Worm (Caenorhabditis elegans) whole organism, L4/young adult: ENCODE data around the gene Y38C1AA.7.

Source experiments
- W03F9.2 ChIP-seq: fragments of 150-350 bp; optimal IDR thresholded peaks from 2 replicates; lab custom pipeline; 2014; ENCODE audit warnings: missing biosample characterization, missing genetic modification characterization
- dao-5 ChIP-seq: sonication (generic microtip); optimal IDR thresholded peaks from 2 replicates; lab custom pipeline; 2016; ENCODE audit warnings: missing genotype, missing genetic modification characterization, moderate library complexity, missing compliant biosample characterization
- him-1 ChIP-seq: sonication (generic microtip); optimal IDR thresholded peaks from 2 replicates; lab custom pipeline; 2016; ENCODE audit warnings: missing genotype, missing genetic modification reagents, missing genetic modification characterization, missing compliant biosample characterization

Y38C1AA.7 gene

ce11 chrIV:143807-144371, 14.9 kb upstream of the Y38C1AA.7 start:
- TF ChIP-seq dao-5 (tag; lab: Kevin White, UChicago) (peak; percentile 39), W03F9.2 (no peak), him-1 (peak; percentile 54)

- TF ChIP-seq him-1: no peak
- TF ChIP-seq dao-5 (tag; lab: Kevin White, UChicago): no peak
- TF ChIP-seq W03F9.2: no peak
Measured at ce11 chrIV:147819-148218, 10.9 kb upstream of the Y38C1AA.7 start, which contains the start of gene col-99. TSS of gene col-99 (minus strand) at chrIV:147919.

- TF ChIP-seq W03F9.2: no peak
- TF ChIP-seq him-1: no peak
- no peak for TF ChIP-seq dao-5 (tag; lab: Kevin White, UChicago)
Measured at ce11 chrIV:148756-149155, 10.0 kb upstream of the Y38C1AA.7 start.

- TF ChIP-seq him-1: no peak
- no peak for TF ChIP-seq dao-5 (tag; lab: Kevin White, UChicago)
- TF ChIP-seq W03F9.2: no peak
Measured at ce11 chrIV:149794-150193, 9.0 kb upstream of the Y38C1AA.7 start.

ce11 chrIV:157809-158208, 953 bp upstream of the Y38C1AA.7 start, which contains the start of gene gegf-1:
TSS of gene gegf-1 (minus strand) at chrIV:157909.
- TF ChIP-seq him-1 (no peak), W03F9.2 (no peak), dao-5 (tag; lab: Kevin White, UChicago) (no peak)

- TF ChIP-seq him-1 (no peak), dao-5 (tag; lab: Kevin White, UChicago) (no peak), W03F9.2 (no peak)
Measured at ce11 chrIV:159864-160263, 1.1 kb downstream of the Y38C1AA.7 start, which contains the start of gene Y38C1AA.19. TSS of gene Y38C1AA.19 (plus strand) at chrIV:160164.

- no peak for TF ChIP-seq W03F9.2
- TF ChIP-seq dao-5 (tag; lab: Kevin White, UChicago): no peak
- no peak for TF ChIP-seq him-1
Measured at ce11 chrIV:162530-162929, 3.8 kb downstream of the Y38C1AA.7 start, which contains the start of gene Y38C1AA.6. TSS of gene Y38C1AA.6 (plus strand) at chrIV:162830.

- no peak for TF ChIP-seq dao-5 (tag; lab: Kevin White, UChicago)
Measured at ce11 chrIV:164777-165176, 6.0 kb downstream of the Y38C1AA.7 start, which contains the start of gene cutl-24. TSS of gene cutl-24 (plus strand) at chrIV:165077.

- no peak for TF ChIP-seq W03F9.2
- TF ChIP-seq him-1: no peak
- no peak for TF ChIP-seq dao-5 (tag; lab: Kevin White, UChicago)
Measured at ce11 chrIV:171036-171435, 12.3 kb downstream of the Y38C1AA.7 start.

ce11 chrIV:172990-173389, 14.2 kb downstream of the Y38C1AA.7 start:
- no peak for TF ChIP-seq dao-5 (tag; lab: Kevin White, UChicago)
- no peak for TF ChIP-seq W03F9.2
- no peak for TF ChIP-seq him-1

ce11 chrIV:174115-174514, 15.4 kb downstream of the Y38C1AA.7 start:
- TF ChIP-seq him-1 (no peak), dao-5 (tag; lab: Kevin White, UChicago) (no peak), W03F9.2 (no peak)

ce11 chrIV:175698-176097, 16.9 kb downstream of the Y38C1AA.7 start:
- TF ChIP-seq him-1 (no peak), dao-5 (tag; lab: Kevin White, UChicago) (no peak), W03F9.2 (no peak)

- TF ChIP-seq dao-5 (tag; lab: Kevin White, UChicago) (no peak), W03F9.2 (no peak)
Measured at ce11 chrIV:177487-177886, 18.7 kb downstream of the Y38C1AA.7 start.

- no peak for TF ChIP-seq dao-5 (tag; lab: Kevin White, UChicago)
Measured at ce11 chrIV:178696-179095, 19.9 kb downstream of the Y38C1AA.7 start, which contains the start of gene tcl-2. TSS of gene tcl-2 (plus strand) at chrIV:179083.

- no peak for TF ChIP-seq dao-5 (tag; lab: Kevin White, UChicago)
- no peak for TF ChIP-seq W03F9.2
- TF ChIP-seq him-1: no peak
Measured at ce11 chrIV:179700-180099, 20.9 kb downstream of the Y38C1AA.7 start.

ce11 chrIV:183519-183918, 24.8 kb downstream of the Y38C1AA.7 start:
- no peak for TF ChIP-seq W03F9.2
- TF ChIP-seq dao-5 (tag; lab: Kevin White, UChicago): no peak
- TF ChIP-seq him-1: no peak
